Worm (Caenorhabditis elegans) whole organism, midembryonic: ENCODE data around the gene lec-2.

ENCODE experiments used
- T22C8.4 ChIP-seq: fragments of 200-800 bp; sonication (Bioruptor generic); IDR thresholded peaks from 2 replicates; pipeline ENCODE4 v1.3.6; 2022; ENCODE audit warnings: missing genetic modification characterization, missing compliant biosample characterization
- cog-1 ChIP-seq: sonication (generic microtip); optimal IDR thresholded peaks from 2 replicates; lab custom pipeline; 2016; ENCODE audit warnings: missing genetic modification characterization, missing compliant biosample characterization
- flt-1 ChIP-seq: fragments of 200-800 bp; sonication (Bioruptor generic); IDR thresholded peaks from 2 replicates; pipeline ENCODE4 v1.3.6; 2022; ENCODE audit warnings: missing genetic modification characterization, missing compliant biosample characterization
- klf-2 ChIP-seq: fragments of 200-800 bp; sonication (Bioruptor generic); conservative IDR thresholded peaks from 2 replicates; pipeline ENCODE4 v1.3.6; 2022; ENCODE audit warnings: missing genetic modification reagents, missing genetic modification characterization, missing compliant biosample characterization
- med-1 ChIP-seq: sonication (generic microtip); optimal IDR thresholded peaks from 2 replicates; lab custom pipeline; 2017; ENCODE audit warnings: missing genetic modification characterization, mild to moderate bottlenecking, missing compliant biosample characterization, antibody characterized with exemption, missing genetic modification reagents; ENCODE audit not compliant: insufficient read depth
- ref-1 ChIP-seq: fragments of 200-800 bp; sonication (Bioruptor generic); conservative IDR thresholded peaks from 2 replicates; pipeline ENCODE4 v1.3.6; 2022; ENCODE audit warnings: missing genetic modification reagents, missing genetic modification characterization, missing compliant biosample characterization
- tab-1 ChIP-seq: fragments of 200-800 bp; sonication (Bioruptor generic); IDR thresholded peaks from 2 replicates; pipeline ENCODE4 v1.3.6; 2022; ENCODE audit warnings: missing genetic modification characterization, missing compliant biosample characterization
- ztf-29 ChIP-seq: fragments of 200-800 bp; sonication (Bioruptor generic); IDR thresholded peaks from 2 replicates; pipeline ENCODE4 v1.3.6; 2022; ENCODE audit warnings: missing genetic modification reagents, missing genetic modification characterization, missing compliant biosample characterization

DNA sequence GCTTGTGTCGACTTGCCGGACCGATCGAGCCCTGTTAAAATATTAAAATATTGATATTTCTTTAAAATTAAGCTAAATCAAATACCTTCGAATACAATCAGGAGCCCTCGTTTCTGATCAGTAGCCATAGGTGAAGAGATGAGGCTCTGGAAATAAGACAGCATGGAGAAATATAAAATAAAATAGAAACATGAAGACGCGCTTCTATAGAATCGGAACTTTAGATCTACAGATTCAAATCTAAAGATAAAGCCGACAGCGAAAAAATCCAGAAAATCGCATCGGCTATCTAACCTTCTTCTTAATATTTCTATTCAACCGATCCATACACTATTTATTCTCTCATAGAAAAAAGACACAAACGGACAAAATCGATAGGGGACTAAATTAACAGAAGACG lies 49.0 kb downstream of the lec-2 start, which contains the start of gene dtmk-1:
- TF ChIP-seq med-1 (no peak), flt-1 (GFP tag; lab: Robert Waterston, UW) (no peak), tab-1 (no peak), klf-2 (GFP tag; lab: Robert Waterston, UW) (no peak), T22C8.4 (GFP tag; lab: Robert Waterston, UW) (no peak), ref-1 (GFP tag; lab: Robert Waterston, UW) (no peak), ztf-29 (GFP tag; lab: Robert Waterston, UW) (no peak), cog-1 (tag; lab: Kevin White, UChicago) (no peak)
